Fruit fly (Drosophila melanogaster) whole organism, wandering third instar larva: ENCODE measurements around the gene CG43062.

Source experiments
- GATAd ChIP-seq: sonication (Bioruptor generic); optimal IDR thresholded peaks from 2 replicates; lab custom pipeline; 2016; ENCODE audit warnings: missing biosample characterization, missing genetic modification characterization
- Hnf4 ChIP-seq: fragments of 200-800 bp; sonication (Bioruptor generic); optimal IDR thresholded peaks from 2 replicates; lab custom pipeline; 2016; ENCODE audit warnings: missing biosample characterization, mild to moderate bottlenecking, missing genetic modification characterization
- Hr78 ChIP-seq: fragments of >200 bp; optimal IDR thresholded peaks from 2 replicates; lab custom pipeline; 2017; ENCODE audit warnings: missing biosample characterization, missing genetic modification characterization
- Myc ChIP-seq: fragments of >200 bp; optimal IDR thresholded peaks from 2 replicates; lab custom pipeline; 2017
- Sp1 ChIP-seq: fragments of 200-800 bp; sonication (Bioruptor generic); optimal IDR thresholded peaks from 3 replicates; lab custom pipeline; 2019; ENCODE audit warnings: missing biosample characterization, mild to moderate bottlenecking, missing genetic modification characterization, moderate library complexity
- dl ChIP-seq, 2 experiments: fragments of 175-275, 200-275 bp in 1 of 2; fragments of 200-275 bp in 1 of 2; sonication (Bioruptor generic); optimal IDR thresholded peaks; lab custom pipeline; 2018; ENCODE audit warnings: mild to moderate bottlenecking in 2 of 2, missing biosample characterization in 2 of 2, missing genetic modification characterization in 2 of 2, moderate library complexity in 2 of 2; ENCODE audit not compliant: partially characterized antibody in 2 of 2, insufficient read depth in 1 of 2
- foxo ChIP-seq, 2 experiments: fragments of 200-800 bp; sonication (Bioruptor generic); optimal IDR thresholded peaks; 2 replicates in 1 of 2; 3 replicates in 1 of 2; lab custom pipeline; 2016 to 2017; ENCODE audit warnings: missing biosample characterization in 2 of 2, missing genetic modification characterization in 2 of 2
- fru ChIP-seq: fragments of 200-800 bp; sonication (Bioruptor generic); optimal IDR thresholded peaks from 3 replicates; lab custom pipeline; 2016; ENCODE audit warnings: missing biosample characterization, mild to moderate bottlenecking, missing genetic modification characterization
- jim ChIP-seq: fragments of 175-275, 200-325 bp; sonication (Bioruptor generic); optimal IDR thresholded peaks from 2 replicates; lab custom pipeline; 2016; ENCODE audit warnings: missing biosample characterization, mild to moderate bottlenecking, missing genetic modification characterization
- pan ChIP-seq: fragments of >200 bp; optimal IDR thresholded peaks from 2 replicates; lab custom pipeline; 2017
- psq ChIP-seq: fragments of 200-800 bp; sonication (Bioruptor generic); optimal IDR thresholded peaks from 3 replicates; lab custom pipeline; 2017; ENCODE audit warnings: missing biosample characterization, mild to moderate bottlenecking, missing genetic modification characterization, moderate library complexity
- tai ChIP-seq: sonication (Bioruptor generic); optimal IDR thresholded peaks from 2 replicates; lab custom pipeline; 2016; ENCODE audit warnings: missing biosample characterization, missing genetic modification characterization
- woc ChIP-seq: sonication (Bioruptor generic); optimal IDR thresholded peaks from 2 replicates; lab custom pipeline; 2016; ENCODE audit warnings: missing biosample characterization, mild to moderate bottlenecking, missing genetic modification characterization

DNA sequence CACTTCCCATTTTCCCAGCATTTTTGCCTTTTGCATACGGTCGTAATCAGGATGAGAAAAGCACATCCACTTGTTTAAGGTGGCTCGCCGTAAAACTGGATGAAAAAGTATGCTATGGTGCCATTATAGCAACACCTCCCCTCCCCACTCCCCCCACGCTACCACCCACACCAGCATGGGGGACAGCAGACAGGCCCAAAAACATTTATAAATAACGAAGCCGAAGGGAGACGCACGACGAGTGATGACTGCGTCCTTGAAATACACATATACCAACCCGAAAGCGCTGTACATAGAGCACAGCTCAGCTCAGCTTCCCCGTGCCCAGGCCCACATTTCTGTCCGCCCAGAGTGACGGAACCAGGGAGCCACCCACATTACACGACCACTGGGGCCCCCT is 20.6 kb downstream of the CG43062 start:
- TF ChIP-seq fru (GFP tag; lab: Kevin White, UChicago), result no peak
- TF ChIP-seq Myc (lab: Kevin White, UChicago), result no peak
- no peak for TF ChIP-seq dl (GFP tag; optimal IDR thresholded peaks at IDR 0.05; lab: Kevin White, UChicago; ENCODE audit: insufficient read depth in 1 of 2, partially characterized antibody in 2 of 2)
- no peak for TF ChIP-seq pan
- TF ChIP-seq Hnf4 (GFP tag; lab: Kevin White, UChicago), result no peak
- TF ChIP-seq Sp1 (GFP tag; lab: Kevin White, UChicago), result no peak
- no peak for TF ChIP-seq jim (GFP tag; lab: Kevin White, UChicago)
- no peak for TF ChIP-seq woc (GFP tag; lab: Kevin White, UChicago)
- no peak for TF ChIP-seq tai (GFP tag; lab: Kevin White, UChicago)
- no peak for TF ChIP-seq foxo (GFP tag; optimal IDR thresholded peaks at IDR 0.05; lab: Kevin White, UChicago)
- no peak for TF ChIP-seq psq (GFP tag; lab: Kevin White, UChicago)
- TF ChIP-seq Hr78 (GFP tag; lab: Kevin White, UChicago), result no peak
- no peak for TF ChIP-seq GATAd
